Fruit fly (Drosophila melanogaster) whole organism, embryonic: ENCODE measurements around the gene CG3777.

Experiments
- CG10462 ChIP-seq: fragments of 200-800 bp; sonication (Bioruptor generic); optimal IDR thresholded peaks from 2 replicates; lab custom pipeline; 2016; ENCODE audit warnings: missing biosample characterization, missing genetic modification characterization
- CG12942 ChIP-seq: fragments of 200-800 bp; sonication (Bioruptor generic); optimal IDR thresholded peaks from 3 replicates; lab custom pipeline; 2016; ENCODE audit warnings: missing biosample characterization, missing genetic modification characterization
- CG13296 ChIP-seq: fragments of 200-800 bp; sonication (Bioruptor generic); optimal IDR thresholded peaks from 3 replicates; lab custom pipeline; 2018; ENCODE audit warnings: missing biosample characterization, mild to moderate bottlenecking, missing genetic modification characterization
- CG14710 ChIP-seq: fragments of 200-800 bp; sonication (Bioruptor generic); optimal IDR thresholded peaks from 3 replicates; lab custom pipeline; 2019; ENCODE audit warnings: missing biosample characterization, mild to moderate bottlenecking, missing genetic modification characterization, moderate library complexity
- CG3407 ChIP-seq: fragments of 200-800 bp; sonication (Bioruptor generic); optimal IDR thresholded peaks from 2 replicates; lab custom pipeline; 2018; ENCODE audit warnings: missing biosample characterization, mild to moderate bottlenecking, missing genetic modification characterization
- CG3838 ChIP-seq: fragments of 200-800 bp; sonication (Bioruptor generic); optimal IDR thresholded peaks from 3 replicates; lab custom pipeline; 2016; ENCODE audit warnings: missing biosample characterization, missing genetic modification characterization
- CG5245 ChIP-seq: fragments of 200-800 bp; sonication (Bioruptor generic); optimal IDR thresholded peaks from 3 replicates; lab custom pipeline; 2016; ENCODE audit warnings: missing biosample characterization, missing genetic modification characterization
- CG6254 ChIP-seq: fragments of 200-800 bp; sonication (Bioruptor generic); optimal IDR thresholded peaks from 3 replicates; lab custom pipeline; 2017; ENCODE audit warnings: mild to moderate bottlenecking, missing biosample characterization, missing genetic modification reagents, missing genetic modification characterization
- CG6689 ChIP-seq: fragments of 200-800 bp; sonication (Bioruptor generic); IDR thresholded peaks from 2 replicates; pipeline ENCODE4 v1.3.6; 2022; ENCODE audit warnings: missing biosample characterization, missing genetic modification characterization
- CG7928 ChIP-seq: fragments of 200-800 bp; sonication (Bioruptor generic); optimal IDR thresholded peaks from 2 replicates; lab custom pipeline; 2017; ENCODE audit warnings: missing biosample characterization, mild to moderate bottlenecking, missing genetic modification characterization
- CG8478 ChIP-seq: fragments of >200 bp; optimal IDR thresholded peaks from 2 replicates; lab custom pipeline; 2018
- CG9727 ChIP-seq: fragments of 200-800 bp; sonication (Bioruptor generic); optimal IDR thresholded peaks from 3 replicates; lab custom pipeline; 2017; ENCODE audit warnings: missing biosample characterization, mild to moderate bottlenecking, missing genetic modification characterization
- Deaf1 ChIP-seq: fragments of 200-800 bp; optimal IDR thresholded peaks from 3 replicates; lab custom pipeline; 2019; ENCODE audit warnings: missing biosample characterization, mild to moderate bottlenecking, missing genetic modification characterization, moderate library complexity
- Dip3 ChIP-seq: fragments of 200-800 bp; sonication (Bioruptor generic); optimal IDR thresholded peaks from 3 replicates; lab custom pipeline; 2016; ENCODE audit warnings: missing biosample characterization, missing genetic modification characterization
- Dll ChIP-seq: fragments of 200-800 bp; sonication (Bioruptor generic); IDR thresholded peaks from 4 replicates; pipeline ENCODE4 v1.3.6; 2022; ENCODE audit warnings: missing biosample characterization, missing genetic modification characterization; ENCODE audit not compliant: partially characterized antibody
- Drgx ChIP-seq: fragments of 200-800 bp; sonication (Bioruptor generic); IDR thresholded peaks from 2 replicates; pipeline ENCODE4 v1.3.6; 2022; ENCODE audit warnings: missing biosample characterization, missing genetic modification characterization
- Ets65A ChIP-seq: fragments of 200-800 bp; sonication (Bioruptor generic); peaks from one replicate; lab custom pipeline; 2016; ENCODE audit warnings: missing biosample characterization, missing genetic modification characterization
- Ets97D ChIP-seq: fragments of 200-800 bp; sonication (Bioruptor generic); optimal IDR thresholded peaks from 3 replicates; lab custom pipeline; 2016; ENCODE audit warnings: missing biosample characterization, missing genetic modification characterization
- Gsc ChIP-seq: fragments of 200-800 bp; sonication (Bioruptor generic); IDR thresholded peaks from 2 replicates; pipeline ENCODE4 v1.3.6; 2022; ENCODE audit warnings: missing biosample characterization, missing genetic modification characterization
- Med ChIP-seq: fragments of 200-800 bp; sonication (Bioruptor generic); peaks from one replicate; lab custom pipeline; 2016; ENCODE audit warnings: missing biosample characterization, missing genetic modification characterization, mild to moderate bottlenecking, inconsistent platforms, moderate library complexity
- Myb ChIP-seq: fragments of 200-800 bp; sonication (Bioruptor generic); optimal IDR thresholded peaks from 2 replicates; lab custom pipeline; 2016; ENCODE audit warnings: missing biosample characterization, missing genetic modification characterization
- NK7.1 ChIP-seq: fragments of 200-800 bp; sonication (Bioruptor generic); optimal IDR thresholded peaks from 3 replicates; lab custom pipeline; 2016; ENCODE audit warnings: missing biosample characterization, missing genetic modification characterization
- Poxn ChIP-seq: fragments of 200-800 bp; sonication (Bioruptor generic); IDR thresholded peaks from 2 replicates; pipeline ENCODE4 v1.3.6; 2022; ENCODE audit warnings: missing biosample characterization, missing genetic modification characterization
- Side ChIP-seq: fragments of 200-800 bp; sonication (Bioruptor generic); optimal IDR thresholded peaks from 2 replicates; lab custom pipeline; 2016; ENCODE audit warnings: missing biosample characterization, missing genetic modification characterization
- Taf1 ChIP-seq: fragments of 200-800 bp; sonication (Bioruptor generic); IDR thresholded peaks from 2 replicates; pipeline ENCODE4 v1.3.6; 2022; ENCODE audit warnings: missing biosample characterization, missing genetic modification characterization
- aop ChIP-seq: fragments of 200-800 bp; sonication (Bioruptor generic); IDR thresholded peaks from 2 replicates; pipeline ENCODE4 v1.3.6; 2022; ENCODE audit warnings: missing biosample characterization, missing genetic modification characterization
- bsh ChIP-seq, 2 experiments: fragments of 200-800 bp; sonication (Bioruptor generic); optimal IDR thresholded peaks; 2 replicates each; lab custom pipeline; 2017 to 2018; ENCODE audit warnings: mild to moderate bottlenecking in 2 of 2, missing biosample characterization in 2 of 2, missing genetic modification characterization in 2 of 2, moderate library complexity in 1 of 2
- btn ChIP-seq: fragments of 200-800 bp; sonication (Bioruptor generic); optimal IDR thresholded peaks from 2 replicates; lab custom pipeline; 2016; ENCODE audit warnings: missing biosample characterization, missing genetic modification characterization
- crc ChIP-seq: fragments of 200-800 bp; sonication (Bioruptor generic); optimal IDR thresholded peaks from 2 replicates; lab custom pipeline; 2016; ENCODE audit warnings: missing biosample characterization, missing genetic modification characterization
- croc ChIP-seq: fragments of 200-800 bp; sonication (Bioruptor generic); conservative IDR thresholded peaks from 3 replicates; pipeline ENCODE4 v1.3.6; 2022; ENCODE audit warnings: missing biosample characterization, missing genetic modification characterization
- grn ChIP-seq: fragments of 200-800 bp; sonication (Bioruptor generic); optimal IDR thresholded peaks from 3 replicates; lab custom pipeline; 2017; ENCODE audit warnings: missing biosample characterization, missing genetic modification characterization
- kni ChIP-seq: fragments of 200-800 bp; sonication (Bioruptor generic); optimal IDR thresholded peaks from 3 replicates; lab custom pipeline; 2017; ENCODE audit warnings: mild to moderate bottlenecking, missing biosample characterization, missing genetic modification reagents, missing genetic modification characterization
- knrl ChIP-seq: fragments of 200-800 bp; sonication (Bioruptor generic); IDR thresholded peaks from 3 replicates; pipeline ENCODE4 v1.3.6; 2022; ENCODE audit warnings: missing biosample characterization, missing genetic modification characterization; ENCODE audit not compliant: partially characterized antibody
- nau ChIP-seq: fragments of 200-800 bp; sonication (Bioruptor generic); optimal IDR thresholded peaks from 3 replicates; lab custom pipeline; 2017; ENCODE audit warnings: missing biosample characterization, mild to moderate bottlenecking, missing genetic modification characterization, missing genetic modification reagents
- nom ChIP-seq: fragments of 200-800 bp; sonication (Bioruptor generic); optimal IDR thresholded peaks from 2 replicates; lab custom pipeline; 2017; ENCODE audit warnings: missing biosample characterization, missing genetic modification characterization, mild to moderate bottlenecking, moderate library complexity, missing genetic modification reagents
- onecut ChIP-seq: fragments of 200-800 bp; sonication (Bioruptor generic); IDR thresholded peaks from 2 replicates; pipeline ENCODE4 v1.3.6; 2022; ENCODE audit warnings: missing biosample characterization, missing genetic modification characterization
- pan ChIP-seq, 4 experiments: fragments of >200 bp in 3 of 4; fragments of 200-800 bp in 1 of 4; sonication (Bioruptor generic) in 1 of 4; optimal IDR thresholded peaks in 3 of 4; IDR thresholded peaks in 1 of 4; 2 replicates each; pipeline versions ENCODE4 v1.3.6 to Lab custom; 2017 to 2022; ENCODE audit warnings: missing biosample characterization in 2 of 4, missing genetic modification characterization in 2 of 4, mixed read lengths in 1 of 4
- pros ChIP-seq: fragments of 200-800 bp; sonication (Bioruptor generic); optimal IDR thresholded peaks from 3 replicates; lab custom pipeline; 2019; ENCODE audit warnings: missing biosample characterization, mild to moderate bottlenecking, missing genetic modification characterization, moderate library complexity
- sim ChIP-seq: fragments of 200-800 bp; sonication (Bioruptor generic); IDR thresholded peaks from 2 replicates; pipeline ENCODE4 v1.3.6; 2022; ENCODE audit warnings: missing biosample characterization, missing genetic modification characterization
- slou ChIP-seq: fragments of 200-800 bp; sonication (Bioruptor generic); optimal IDR thresholded peaks from 3 replicates; lab custom pipeline; 2016; ENCODE audit warnings: missing biosample characterization, missing genetic modification characterization
- so ChIP-seq: fragments of 200-800 bp; sonication (Bioruptor generic); IDR thresholded peaks from 3 replicates; pipeline ENCODE4 v1.3.6; 2022; ENCODE audit warnings: missing biosample characterization, missing genetic modification characterization
- stwl ChIP-seq: fragments of 200-800 bp; sonication (Bioruptor generic); optimal IDR thresholded peaks from 3 replicates; lab custom pipeline; 2018; ENCODE audit warnings: missing biosample characterization, mild to moderate bottlenecking, missing genetic modification characterization, moderate library complexity
- ttk ChIP-seq: fragments of 200-800 bp; sonication (Bioruptor generic); IDR thresholded peaks from 2 replicates; pipeline ENCODE4 v2.1.2; 2022; ENCODE audit warnings: missing biosample characterization, missing genetic modification characterization
- z ChIP-seq: fragments of 200-800 bp; sonication (Bioruptor generic); IDR thresholded peaks from 3 replicates; pipeline ENCODE4 v1.3.6; 2022; ENCODE audit warnings: missing biosample characterization, missing genetic modification characterization

CG3777 gene

DNA sequence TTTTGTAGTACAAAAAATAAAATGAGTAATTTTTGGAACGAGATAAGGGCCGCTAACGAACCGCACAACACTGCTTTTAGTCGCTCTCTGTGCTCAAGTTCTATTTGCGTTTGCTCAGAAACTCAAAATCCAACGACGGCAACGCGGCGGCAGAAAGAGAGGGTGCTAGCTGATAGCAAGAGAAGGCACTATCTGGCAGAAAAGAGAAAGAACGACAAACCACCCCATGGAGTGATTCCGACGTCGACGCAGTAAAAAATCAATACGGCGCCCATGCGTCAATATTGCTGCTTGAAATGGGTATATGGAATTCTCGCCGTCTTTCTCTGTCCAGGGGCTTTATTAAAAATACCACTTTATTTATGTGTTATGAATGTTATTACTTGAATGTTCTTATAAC lies 3.4 kb upstream of the CG3777 start (continued):
- TF ChIP-seq CG9727 (GFP tag; lab: Kevin White, UChicago) (no peak), Poxn (GFP tag; lab: Robert Waterston, UW) (no peak), CG13296 (GFP tag; lab: Kevin White, UChicago) (no peak), Dll (0 out of 4 replicates have a peak, but pooled peaks have one; percentile 25), Myb (GFP tag; lab: Kevin White, UChicago) (no peak), nom (GFP tag; lab: Kevin White, UChicago) (no peak), knrl (GFP tag; lab: Robert Waterston, UW) (no peak), pan (optimal IDR thresholded peaks at IDR 0.05; lab: Kevin White, UChicago) (no peak), pan (GFP tag; optimal IDR thresholded peaks at IDR 0.05 in 1 of 2, IDR thresholded peaks at IDR 0.05 in 1 of 2) (peak in 1 of 2 experiments; percentile 11), Dip3 (no peak), nau (no peak), stwl (tag; lab: Kevin White, UChicago) (peak; percentile 13), croc (no peak), kni (GFP tag; lab: Kevin White, UChicago) (no peak), CG8478 (no peak), slou (GFP tag; lab: Kevin White, UChicago) (no peak), CG5245 (GFP tag; lab: Kevin White, UChicago) (no peak), CG12942 (no peak), so (GFP tag; lab: Robert Waterston, UW) (0 out of 3 replicates have a peak, but pooled peaks have one; percentile 31), NK7.1 (no peak), z (GFP tag; lab: Robert Waterston, UW) (peak; percentile 84), sim (GFP tag; lab: Robert Waterston, UW) (0 out of 2 replicates have a peak, but pooled peaks have one; percentile 41), Med (GFP tag; lab: Kevin White, UChicago) (peak; percentile 83), pros (no peak), Ets97D (GFP tag; lab: Kevin White, UChicago) (no peak), CG7928 (GFP tag; lab: Kevin White, UChicago) (no peak), CG6254 (no peak), aop (GFP tag; lab: Robert Waterston, UW) (no peak), onecut (GFP tag; lab: Robert Waterston, UW) (no peak), ttk (GFP tag; lab: Robert Waterston, UW) (peak; percentile 56), Drgx (GFP tag; lab: Robert Waterston, UW) (no peak), Taf1 (no peak), CG3838 (no peak), btn (GFP tag; lab: Kevin White, UChicago) (no peak), Side (no peak), crc (no peak), Deaf1 (tag; lab: Kevin White, UChicago) (peak; percentile 19), CG6689 (0 out of 2 replicates have a peak, but pooled peaks have one; percentile 11), CG3407 (GFP tag; lab: Kevin White, UChicago) (no peak), CG14710 (tag; lab: Kevin White, UChicago) (no peak)

DNA sequence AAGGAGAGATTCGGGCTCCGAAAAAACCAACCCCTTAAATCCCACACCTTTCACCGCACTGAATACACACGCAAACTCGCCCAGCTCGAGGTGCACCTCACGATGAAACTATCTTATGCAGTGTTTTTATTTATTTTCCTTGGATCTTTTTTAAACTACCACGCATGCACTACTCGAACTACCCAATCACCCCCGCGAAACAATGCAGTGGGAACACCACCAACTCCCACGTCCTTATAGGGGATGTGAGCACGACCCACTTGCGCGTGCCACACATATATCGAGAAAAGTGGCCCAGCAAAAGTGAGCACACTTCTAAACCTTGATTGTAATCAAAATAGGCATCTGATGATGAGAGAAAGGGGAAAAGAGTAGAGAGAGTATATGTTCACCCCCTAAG lies 2.9 kb upstream of the CG3777 start:
- TF ChIP-seq bsh (GFP tag; optimal IDR thresholded peaks at IDR 0.05; lab: Kevin White, UChicago) (no peak), grn (peak; percentile 38), CG10462 (GFP tag; lab: Kevin White, UChicago) (no peak), Gsc (no peak), pros (peak; percentile 96), Ets65A (peak; percentile 32)
